Fruit fly (Drosophila melanogaster): Measurements from ENCODE around the gene ocn.

DNA sequence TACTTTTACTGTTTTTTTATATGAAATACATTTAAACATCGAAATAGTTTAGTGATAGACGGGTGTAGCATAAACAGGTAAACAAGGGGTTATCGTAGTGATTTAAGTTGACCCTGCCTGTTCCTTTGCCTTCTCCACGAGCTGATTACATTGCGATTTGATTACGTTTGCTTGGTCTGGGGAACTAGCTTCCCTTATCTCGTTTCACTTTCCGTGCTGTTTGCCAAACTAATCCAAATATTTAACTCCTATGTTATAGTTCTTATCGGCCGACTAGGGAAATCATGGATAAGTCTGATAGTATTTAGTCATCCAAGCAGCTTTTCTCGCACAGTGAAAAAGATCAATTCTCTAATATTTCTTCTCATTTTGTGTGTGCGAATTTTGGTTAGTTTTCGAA, 24.4 kb upstream of the ocn start:
- TF ChIP-seq gl (tag; optimal IDR thresholded peaks at IDR 0.05), result no peak
- no peak for TF ChIP-seq CG34367 (tag; optimal IDR thresholded peaks at IDR 0.05)
- TF ChIP-seq CG10348 (GFP tag; IDR thresholded peaks at IDR 0.05), result no peak
- TF ChIP-seq CG12605 (GFP tag; IDR thresholded peaks at IDR 0.05), result no peak
- no peak for TF ChIP-seq Ets98B (GFP tag; IDR thresholded peaks at IDR 0.05)
